Fruit fly (Drosophila melanogaster): ENCODE data around the gene Sh.

The Sh gene

dm6 chrX:18094747-18095352, 31.8 kb upstream of the Sh start (continued):
- TF ChIP-seq Dad (GFP tag; optimal IDR thresholded peaks at IDR 0.05) (no peak), CG8359 (GFP tag; optimal IDR thresholded peaks at IDR 0.05; ENCODE audit: borderline replicate concordance) (no peak), Sox100B (GFP tag; optimal IDR thresholded peaks at IDR 0.05) (peak; percentile 6), Eip74EF (GFP tag; optimal IDR thresholded peaks at IDR 0.05) (no peak), Dbx (GFP tag; IDR thresholded peaks at IDR 0.05) (peak; percentile 55; the same call in 1 of the 3 replicates), HmgD (GFP tag; optimal IDR thresholded peaks at IDR 0.05) (no peak), CG10147 (GFP tag; optimal IDR thresholded peaks at IDR 0.05) (peak; percentile 23), ranshi (GFP tag; IDR thresholded peaks at IDR 0.05) (peak; percentile 40; the same call in 1 of the 2 replicates), CG12236 (GFP tag; optimal IDR thresholded peaks at IDR 0.05) (no peak), CG11398 (GFP tag; optimal IDR thresholded peaks at IDR 0.05) (no peak)

- TF ChIP-seq caup (GFP tag; optimal IDR thresholded peaks at IDR 0.05; ENCODE audit: severe bottlenecking) (no peak), Hr39 (optimal IDR thresholded peaks at IDR 0.05) (no peak), CG6854 (GFP tag; optimal IDR thresholded peaks at IDR 0.05) (no peak), CG2875 (GFP tag; optimal IDR thresholded peaks at IDR 0.05) (no peak), CG34376 (GFP tag; optimal IDR thresholded peaks at IDR 0.05) (peak; percentile 36), CG10959 (GFP tag; IDR thresholded peaks at IDR 0.05) (no peak), CG3995 (GFP tag; optimal IDR thresholded peaks at IDR 0.05) (peak; percentile 80), CG3847 (GFP tag; IDR thresholded peaks at IDR 0.05) (no peak), Spps (tag; optimal IDR thresholded peaks at IDR 0.05) (no peak), crc (GFP tag; optimal IDR thresholded peaks at IDR 0.05) (no peak), CG4820 (GFP tag; optimal IDR thresholded peaks at IDR 0.05) (no peak), CG7357 (GFP tag; IDR thresholded peaks at IDR 0.05) (no peak), mirr (GFP tag; optimal IDR thresholded peaks at IDR 0.05) (peak; percentile 72), CG8281 (tag; optimal IDR thresholded peaks at IDR 0.05) (no peak), nom (GFP tag; optimal IDR thresholded peaks at IDR 0.05) (peak; percentile 13), Sox102F (GFP tag; optimal IDR thresholded peaks at IDR 0.05) (no peak), sens-2 (GFP tag; IDR thresholded peaks at IDR 0.05) (no peak), slou (GFP tag; optimal IDR thresholded peaks at IDR 0.05) (no peak), GATAe (GFP tag; conservative IDR thresholded peaks at IDR 0.05) (peak; percentile 22; the same call in 1 of the 2 replicates), dpn (GFP tag; optimal IDR thresholded peaks at IDR 0.05) (no peak), CG4282 (GFP tag; optimal IDR thresholded peaks at IDR 0.05) (no peak), ase (GFP tag; IDR thresholded peaks at IDR 0.05) (no peak), Gsc (GFP tag; IDR thresholded peaks at IDR 0.05) (no peak), fu2 (GFP tag; optimal IDR thresholded peaks at IDR 0.05) (no peak), exex (tag; optimal IDR thresholded peaks at IDR 0.05) (peak; percentile 65), CG17361 (GFP tag; IDR thresholded peaks at IDR 0.05) (no peak), CG11504 (tag; optimal IDR thresholded peaks at IDR 0.05) (no peak), CG9817 (tag; optimal IDR thresholded peaks at IDR 0.05) (no peak), chm (GFP tag; IDR thresholded peaks at IDR 0.05) (no peak), CG18599 (GFP tag; optimal IDR thresholded peaks at IDR 0.05) (no peak)
Observed at dm6 chrX:18094130-18094529, 31.1 kb upstream of the Sh start.

Measured in whole organism, embryonic.